Fruit fly (Drosophila melanogaster) whole organism, embryonic: ENCODE data around the gene mol.

Experiments used
- Antp ChIP-seq: fragments of 200-800 bp; sonication (Bioruptor generic); optimal IDR thresholded peaks from 3 replicates; lab custom pipeline; 2016; ENCODE audit warnings: missing biosample characterization, missing genetic modification characterization
- Bgb ChIP-seq: fragments of 200-800 bp; sonication (Bioruptor generic); IDR thresholded peaks from 2 replicates; pipeline ENCODE4 v1.3.6; 2022; ENCODE audit warnings: missing biosample characterization, missing genetic modification characterization; ENCODE audit not compliant: partially characterized antibody
- BtbVII ChIP-seq: fragments of 200-800 bp; sonication (Bioruptor generic); optimal IDR thresholded peaks from 3 replicates; lab custom pipeline; 2017; ENCODE audit warnings: missing biosample characterization, mild to moderate bottlenecking, missing genetic modification characterization
- Bteb2 ChIP-seq: fragments of 200-800 bp; sonication (Bioruptor generic); optimal IDR thresholded peaks from 2 replicates; lab custom pipeline; 2016; ENCODE audit warnings: missing biosample characterization, missing genetic modification characterization
- CG12104 ChIP-seq: fragments of 200-800 bp; sonication (Bioruptor generic); optimal IDR thresholded peaks from 3 replicates; lab custom pipeline; 2016; ENCODE audit warnings: missing biosample characterization, missing genetic modification characterization
- CG12769 ChIP-seq: fragments of 200-800 bp; sonication (Bioruptor generic); optimal IDR thresholded peaks from 2 replicates; lab custom pipeline; 2019; ENCODE audit warnings: missing biosample characterization, mild to moderate bottlenecking, missing genetic modification characterization, moderate library complexity
- CG13296 ChIP-seq: fragments of 200-800 bp; sonication (Bioruptor generic); optimal IDR thresholded peaks from 3 replicates; lab custom pipeline; 2018; ENCODE audit warnings: missing biosample characterization, mild to moderate bottlenecking, missing genetic modification characterization
- CG14014 ChIP-seq: fragments of 200-800 bp; sonication (Bioruptor generic); IDR thresholded peaks from 2 replicates; pipeline ENCODE4 v1.3.6; 2022; ENCODE audit warnings: missing biosample characterization, missing genetic modification characterization
- CG15011 ChIP-seq: fragments of 200-800 bp; sonication (Bioruptor generic); optimal IDR thresholded peaks from 3 replicates; lab custom pipeline; 2018; ENCODE audit warnings: missing biosample characterization, mild to moderate bottlenecking, missing genetic modification characterization
- CG15514 ChIP-seq: fragments of 200-800 bp; sonication (Bioruptor generic); optimal IDR thresholded peaks from 3 replicates; lab custom pipeline; 2017; ENCODE audit warnings: missing biosample characterization, missing genetic modification characterization, mild to moderate bottlenecking, moderate library complexity, missing genetic modification reagents
- CG1602 ChIP-seq: fragments of 200-800 bp; sonication (Bioruptor generic); optimal IDR thresholded peaks from 3 replicates; lab custom pipeline; 2016; ENCODE audit warnings: missing biosample characterization, missing genetic modification characterization
- CG17829 ChIP-seq: fragments of 200-800 bp; optimal IDR thresholded peaks from 2 replicates; lab custom pipeline; 2019; ENCODE audit warnings: missing biosample characterization, mild to moderate bottlenecking, missing genetic modification characterization, moderate library complexity
- CG32772 ChIP-seq: fragments of 200-800 bp; sonication (Bioruptor generic); IDR thresholded peaks from 2 replicates; pipeline ENCODE4 v1.3.6; 2022; ENCODE audit warnings: missing biosample characterization, missing genetic modification characterization
- CG3407 ChIP-seq: fragments of 200-800 bp; sonication (Bioruptor generic); optimal IDR thresholded peaks from 2 replicates; lab custom pipeline; 2018; ENCODE audit warnings: missing biosample characterization, mild to moderate bottlenecking, missing genetic modification characterization
- CG4424 ChIP-seq: fragments of 200-800 bp; sonication (Bioruptor generic); optimal IDR thresholded peaks from 3 replicates; lab custom pipeline; 2016; ENCODE audit warnings: missing biosample characterization, missing genetic modification characterization
- CG7556 ChIP-seq: fragments of 200-800 bp; sonication (Bioruptor generic); optimal IDR thresholded peaks from 2 replicates; lab custom pipeline; 2017; ENCODE audit warnings: missing biosample characterization, mild to moderate bottlenecking, missing genetic modification characterization
- CG7928 ChIP-seq: fragments of 200-800 bp; sonication (Bioruptor generic); optimal IDR thresholded peaks from 2 replicates; lab custom pipeline; 2017; ENCODE audit warnings: missing biosample characterization, mild to moderate bottlenecking, missing genetic modification characterization
- CG9817 ChIP-seq: fragments of 200-800 bp; sonication (Bioruptor generic); optimal IDR thresholded peaks from 2 replicates; lab custom pipeline; 2018; ENCODE audit warnings: missing biosample characterization, mild to moderate bottlenecking, missing genetic modification characterization, moderate library complexity
- Deaf1 ChIP-seq: fragments of 200-800 bp; optimal IDR thresholded peaks from 3 replicates; lab custom pipeline; 2019; ENCODE audit warnings: missing biosample characterization, mild to moderate bottlenecking, missing genetic modification characterization, moderate library complexity
- E2f2 ChIP-seq: fragments of 200-800 bp; sonication (Bioruptor generic); IDR thresholded peaks from 2 replicates; pipeline ENCODE4 v1.3.6; 2022; ENCODE audit warnings: missing biosample characterization, missing genetic modification characterization
- Fer3 ChIP-seq: fragments of 200-800 bp; sonication (Bioruptor generic); optimal IDR thresholded peaks from 2 replicates; lab custom pipeline; 2018; ENCODE audit warnings: missing biosample characterization, mild to moderate bottlenecking, missing genetic modification characterization, moderate library complexity
- HLH4C ChIP-seq: fragments of 200-800 bp; sonication (Bioruptor generic); IDR thresholded peaks from 3 replicates; pipeline ENCODE4 v1.3.6; 2022; ENCODE audit warnings: missing biosample characterization, missing genetic modification characterization; ENCODE audit not compliant: partially characterized antibody
- HmgZ ChIP-seq: fragments of 200-800 bp; sonication (Bioruptor generic); optimal IDR thresholded peaks from 2 replicates; lab custom pipeline; 2018; ENCODE audit warnings: missing biosample characterization, mild to moderate bottlenecking, missing genetic modification characterization
- Jarid2 ChIP-seq: fragments of 200-800 bp; sonication (Bioruptor generic); optimal IDR thresholded peaks from 3 replicates; lab custom pipeline; 2017; ENCODE audit warnings: mild to moderate bottlenecking, missing biosample characterization, missing genetic modification reagents, missing genetic modification characterization
- Mad ChIP-seq: fragments of 200-800 bp; sonication (Bioruptor generic); optimal IDR thresholded peaks from 2 replicates; lab custom pipeline; 2016; ENCODE audit warnings: missing biosample characterization, missing genetic modification characterization
- NK7.1 ChIP-seq: fragments of 200-800 bp; sonication (Bioruptor generic); optimal IDR thresholded peaks from 3 replicates; lab custom pipeline; 2016; ENCODE audit warnings: missing biosample characterization, missing genetic modification characterization
- Poxn ChIP-seq: fragments of 200-800 bp; sonication (Bioruptor generic); IDR thresholded peaks from 2 replicates; pipeline ENCODE4 v1.3.6; 2022; ENCODE audit warnings: missing biosample characterization, missing genetic modification characterization
- Sox100B ChIP-seq: fragments of 200-800 bp; sonication (Bioruptor generic); optimal IDR thresholded peaks from 3 replicates; lab custom pipeline; 2018; ENCODE audit warnings: missing biosample characterization, mild to moderate bottlenecking, missing genetic modification characterization
- Sry-δ ChIP-seq: fragments of 200-800 bp; sonication (Bioruptor generic); optimal IDR thresholded peaks from 2 replicates; lab custom pipeline; 2016; ENCODE audit warnings: missing biosample characterization, missing genetic modification characterization
- Trl ChIP-seq, 3 experiments: fragments of >200 bp in 2 of 3; fragments of 200-800 bp in 1 of 3; sonication (Bioruptor generic) in 1 of 3; optimal IDR thresholded peaks; 2 replicates in 1 of 3; 3 replicates in 2 of 3; lab custom pipeline; 2016 to 2017; ENCODE audit warnings: missing biosample characterization in 1 of 3, missing genetic modification characterization in 1 of 3
- amos ChIP-seq: fragments of 200-800 bp; sonication (Bioruptor generic); IDR thresholded peaks from 2 replicates; pipeline ENCODE4 v1.3.6; 2022; ENCODE audit warnings: missing biosample characterization, missing genetic modification characterization; ENCODE audit not compliant: partially characterized antibody
- bbx ChIP-seq: fragments of 200-800 bp; sonication (Bioruptor generic); IDR thresholded peaks from 2 replicates; pipeline ENCODE4 v1.3.6; 2022; ENCODE audit warnings: missing biosample characterization, missing genetic modification characterization; ENCODE audit not compliant: partially characterized antibody
- ci ChIP-seq: fragments of 200-800 bp; sonication (Bioruptor generic); IDR thresholded peaks from 3 replicates; pipeline ENCODE4 v1.3.6; 2022; ENCODE audit warnings: missing biosample characterization, missing genetic modification characterization
- emc ChIP-seq: fragments of 200-800 bp; sonication (Bioruptor generic); optimal IDR thresholded peaks from 2 replicates; lab custom pipeline; 2016; ENCODE audit warnings: missing biosample characterization, missing genetic modification characterization
- ems ChIP-seq: fragments of 200-800 bp; sonication (Bioruptor generic); optimal IDR thresholded peaks from 3 replicates; lab custom pipeline; 2016; ENCODE audit warnings: missing biosample characterization, missing genetic modification characterization
- en ChIP-seq: fragments of 200-800 bp; sonication (Bioruptor generic); optimal IDR thresholded peaks from 2 replicates; lab custom pipeline; 2016; ENCODE audit warnings: missing biosample characterization, missing genetic modification characterization
- exex ChIP-seq: fragments of 200-800 bp; sonication (Bioruptor generic); optimal IDR thresholded peaks from 4 replicates; lab custom pipeline; 2018; ENCODE audit warnings: missing biosample characterization, mild to moderate bottlenecking, missing genetic modification characterization, moderate library complexity
- gem ChIP-seq: fragments of 200-800 bp; sonication (Bioruptor generic); optimal IDR thresholded peaks from 2 replicates; lab custom pipeline; 2019; ENCODE audit warnings: missing biosample characterization, mild to moderate bottlenecking, missing genetic modification characterization, moderate library complexity
- h ChIP-seq: fragments of >200 bp; optimal IDR thresholded peaks from 2 replicates; lab custom pipeline; 2017
- lab ChIP-seq: fragments of 200-800 bp; sonication (Bioruptor generic); optimal IDR thresholded peaks from 3 replicates; lab custom pipeline; 2017; ENCODE audit warnings: missing biosample characterization, missing genetic modification characterization, mild to moderate bottlenecking, moderate library complexity, missing genetic modification reagents
- mld ChIP-seq: fragments of 200-800 bp; sonication (Bioruptor generic); IDR thresholded peaks from 3 replicates; pipeline ENCODE4 v1.3.6; 2022; ENCODE audit warnings: missing biosample characterization, missing genetic modification characterization; ENCODE audit not compliant: partially characterized antibody
- oc ChIP-seq: fragments of 200-800 bp; sonication (Bioruptor generic); optimal IDR thresholded peaks from 2 replicates; lab custom pipeline; 2018; ENCODE audit warnings: missing biosample characterization, mild to moderate bottlenecking, missing genetic modification characterization, moderate library complexity
- sc ChIP-seq, 3 experiments: fragments of >200 bp in 2 of 3; fragments of 200-800 bp in 1 of 3; sonication (Bioruptor generic) in 1 of 3; optimal IDR thresholded peaks; 2 replicates in 2 of 3; 3 replicates in 1 of 3; lab custom pipeline; 2017; ENCODE audit warnings: mild to moderate bottlenecking in 1 of 3, missing biosample characterization in 1 of 3, missing genetic modification characterization in 1 of 3, missing genetic modification reagents in 1 of 3
- sd ChIP-seq: fragments of 200-800 bp; sonication (Bioruptor generic); optimal IDR thresholded peaks from 3 replicates; lab custom pipeline; 2018; ENCODE audit warnings: missing biosample characterization, mild to moderate bottlenecking, missing genetic modification characterization, moderate library complexity
- seq ChIP-seq: fragments of 200-800 bp; sonication (Bioruptor generic); IDR thresholded peaks from 2 replicates; pipeline ENCODE4 v1.3.6; 2022; ENCODE audit warnings: missing biosample characterization, missing genetic modification characterization
- sna ChIP-seq: fragments of 200-800 bp; sonication (Bioruptor generic); IDR thresholded peaks from 2 replicates; pipeline ENCODE4 v1.3.6; 2022; ENCODE audit warnings: missing biosample characterization, missing genetic modification characterization; ENCODE audit not compliant: partially characterized antibody
- sug ChIP-seq: fragments of 200-800 bp; optimal IDR thresholded peaks from 2 replicates; lab custom pipeline; 2019; ENCODE audit warnings: missing biosample characterization, mild to moderate bottlenecking, missing genetic modification characterization, moderate library complexity
- tgo ChIP-seq: fragments of 200-800 bp; sonication (Bioruptor generic); IDR thresholded peaks from 3 replicates; pipeline ENCODE4 v1.3.6; 2022; ENCODE audit warnings: missing biosample characterization, missing genetic modification characterization
- vfl ChIP-seq: fragments of 200-800 bp; sonication (Bioruptor generic); optimal IDR thresholded peaks from 2 replicates; lab custom pipeline; 2016; ENCODE audit warnings: missing biosample characterization, missing genetic modification characterization
- vvl ChIP-seq: fragments of 200-800 bp; sonication (Bioruptor generic); IDR thresholded peaks from 2 replicates; pipeline ENCODE4 v1.3.6; 2022; ENCODE audit warnings: missing biosample characterization, missing genetic modification characterization

The mol gene

DNA sequence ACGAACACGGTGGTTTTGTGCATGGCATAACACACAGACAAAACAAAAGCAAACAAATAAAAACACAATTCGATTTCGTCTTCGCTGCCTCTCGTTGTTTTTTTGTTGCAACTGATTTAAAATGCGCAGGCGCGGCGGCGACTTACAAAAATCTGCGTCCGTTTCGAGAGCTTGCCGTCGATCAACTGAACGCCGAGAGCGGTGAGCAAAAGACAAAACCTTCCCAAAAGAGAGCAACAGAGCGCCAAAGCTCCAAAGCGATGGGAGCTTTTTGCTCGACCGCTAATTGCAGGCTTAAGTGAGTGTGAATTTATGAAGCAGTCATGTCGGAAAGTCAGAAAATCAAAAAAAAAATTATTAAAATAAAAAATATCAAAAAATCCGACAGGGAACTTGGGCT is at the start of gene mol (continued):
- TF ChIP-seq amos (GFP tag; lab: Robert Waterston, UW) (no peak), BtbVII (GFP tag; lab: Kevin White, UChicago) (no peak), CG15514 (GFP tag; lab: Kevin White, UChicago) (no peak), CG15011 (no peak), Poxn (GFP tag; lab: Robert Waterston, UW) (no peak), sna (GFP tag; lab: Robert Waterston, UW) (no peak), CG4424 (no peak), CG9817 (tag; lab: Kevin White, UChicago) (no peak), emc (GFP tag; lab: Kevin White, UChicago) (no peak), CG7928 (GFP tag; lab: Kevin White, UChicago) (no peak), CG32772 (GFP tag; lab: Robert Waterston, UW) (no peak), exex (tag; lab: Kevin White, UChicago) (no peak), Fer3 (tag; lab: Kevin White, UChicago) (no peak), E2f2 (0 out of 2 replicates have a peak, but pooled peaks have one; percentile 18), CG17829 (tag; lab: Kevin White, UChicago) (no peak), vfl (GFP tag; lab: Kevin White, UChicago) (no peak), NK7.1 (GFP tag; lab: Kevin White, UChicago) (no peak), en (GFP tag; lab: Kevin White, UChicago) (no peak), Sox100B (no peak), Jarid2 (GFP tag; lab: Kevin White, UChicago) (peak; percentile 81), ems (GFP tag; lab: Kevin White, UChicago) (no peak), Bgb (0 out of 2 replicates have a peak, but pooled peaks have one; percentile 17), vvl (GFP tag; lab: Robert Waterston, UW) (peak; percentile 70), lab (GFP tag; lab: Kevin White, UChicago) (peak; percentile 15), CG13296 (no peak), HmgZ (tag; lab: Kevin White, UChicago) (no peak), sd (tag; lab: Kevin White, UChicago) (no peak), CG7556 (no peak), oc (peak; percentile 17), Mad (GFP tag; lab: Kevin White, UChicago) (no peak), Trl (optimal IDR thresholded peaks at IDR 0.05; lab: Kevin White, UChicago) (peak; percentile 50 to 59), Trl (GFP tag; optimal IDR thresholded peaks at IDR 0.05; lab: Kevin White, UChicago) (peak; percentile 6), bbx (peak; percentile 26; the same call in 1 of the 2 replicates), gem (tag; lab: Kevin White, UChicago) (no peak), sc (optimal IDR thresholded peaks at IDR 0.05; lab: Kevin White, UChicago) (no peak), sc (GFP tag; optimal IDR thresholded peaks at IDR 0.05; lab: Kevin White, UChicago) (no peak), sug (tag; lab: Kevin White, UChicago) (no peak), Antp (GFP tag; lab: Kevin White, UChicago) (no peak), CG1602 (no peak), CG3407 (GFP tag; lab: Kevin White, UChicago) (no peak), CG12769 (tag; lab: Kevin White, UChicago) (no peak), Deaf1 (tag; lab: Kevin White, UChicago) (peak; percentile 11), h (no peak), seq (GFP tag; lab: Robert Waterston, UW) (no peak), HLH4C (GFP tag; lab: Robert Waterston, UW) (no peak), Bteb2 (GFP tag; lab: Kevin White, UChicago) (no peak), CG12104 (GFP tag; lab: Kevin White, UChicago) (no peak), ci (GFP tag; lab: Robert Waterston, UW) (0 out of 3 replicates have a peak, but pooled peaks have one; percentile 42), tgo (GFP tag; lab: Robert Waterston, UW) (no peak), Sry-δ (no peak), CG14014 (GFP tag; lab: Robert Waterston, UW) (0 out of 2 replicates have a peak, but pooled peaks have one; percentile 8), mld (GFP tag; lab: Robert Waterston, UW) (0 out of 3 replicates have a peak, but pooled peaks have one; percentile 39)
